Worm (Caenorhabditis elegans): ENCODE data around the gene C55A6.4.

DNA sequence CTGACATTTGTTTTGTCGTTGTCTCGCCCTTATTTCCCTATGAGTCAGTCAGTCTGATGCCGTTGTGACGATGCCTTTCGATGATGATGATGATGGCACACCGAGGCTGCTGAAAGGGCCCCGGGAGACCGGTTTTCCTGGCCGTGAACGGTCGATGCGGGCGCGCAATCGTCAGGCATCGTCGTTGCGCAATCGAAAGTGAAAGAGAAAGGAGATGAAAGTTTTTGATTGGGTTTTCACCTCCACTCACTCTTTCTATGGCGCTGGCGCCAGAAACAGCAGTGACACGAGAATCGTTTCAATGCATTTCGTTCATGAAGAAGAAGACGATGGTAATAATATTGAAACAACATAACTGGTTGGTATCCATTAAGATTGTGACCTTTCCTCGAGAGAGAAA, 15.3 kb upstream of the C55A6.4 start:
- 0 out of 2 replicates have a peak, but pooled peaks have one; percentile 46 for TF ChIP-seq ztf-23 (GFP tag; IDR thresholded peaks at IDR 0.05)
- no peak for TF ChIP-seq flt-1 (GFP tag; IDR thresholded peaks at IDR 0.05)
- TF ChIP-seq tab-1 (GFP tag; IDR thresholded peaks at IDR 0.05): no peak

Data from whole organism, midembryonic.